Worm (Caenorhabditis elegans): ENCODE measurements around the gene C13G3.1.

DNA sequence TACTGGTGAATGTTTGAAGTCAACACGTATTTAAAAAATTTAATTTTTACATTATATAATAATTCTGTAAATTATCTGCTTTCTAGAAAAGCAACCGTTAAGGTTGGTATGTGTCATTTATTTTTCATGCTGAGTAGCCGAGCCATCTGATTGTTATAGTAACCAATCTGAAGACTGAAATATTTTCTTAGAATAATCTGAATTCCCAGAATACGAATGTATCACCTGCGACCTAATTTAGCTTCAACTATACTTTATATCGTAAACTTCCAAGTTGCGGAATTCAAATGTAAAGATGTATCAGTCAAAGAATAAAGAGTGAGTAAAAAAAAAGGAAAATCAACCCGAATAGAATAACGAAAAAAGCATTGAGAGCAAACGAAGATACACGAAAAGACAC lies 21.0 kb upstream of the C13G3.1 start:
- TF ChIP-seq atf-7 (tag; optimal IDR thresholded peaks at IDR 0.05): no peak
- no peak for TF ChIP-seq snpc-4 (GFP tag; optimal IDR thresholded peaks at IDR 0.05)
- no peak for TF ChIP-seq snpc-4 (tag; optimal IDR thresholded peaks at IDR 0.05)
- no peak for TF ChIP-seq nfya-1 (tag; optimal IDR thresholded peaks at IDR 0.05; ENCODE audit: borderline replicate concordance, insufficient read depth)
- no peak for TF ChIP-seq nfyb-1 (GFP tag; IDR thresholded peaks at IDR 0.05)
- no peak for TF ChIP-seq madf-3 (GFP tag; IDR thresholded peaks at IDR 0.05)
- TF ChIP-seq snpc-1.1 (tag; optimal IDR thresholded peaks at IDR 0.05; ENCODE audit: insufficient read depth): no peak

Data from whole organism, young adult.